Worm (Caenorhabditis elegans) whole organism, L2 larva: ENCODE data around the gene lido-13.
A peak's percentile ranks its signal among the peaks of the same experiment; 100 is the strongest.

Source experiments
- F13H6.1 ChIP-seq: sonication (generic microtip); optimal IDR thresholded peaks from 2 replicates; lab custom pipeline; 2016; ENCODE audit warnings: missing genetic modification characterization, missing compliant biosample characterization
- R02D3.7 ChIP-seq: fragments of 150-350 bp; optimal IDR thresholded peaks from 2 replicates; lab custom pipeline; 2014; ENCODE audit warnings: missing biosample characterization, missing genetic modification characterization
- ZK546.5 ChIP-seq: sonication (generic microtip); optimal IDR thresholded peaks from 2 replicates; lab custom pipeline; 2017; ENCODE audit warnings: missing biosample characterization, missing genetic modification characterization
- alr-1 ChIP-seq: fragments of 150-350 bp; optimal IDR thresholded peaks from 2 replicates; lab custom pipeline; 2014; ENCODE audit warnings: missing biosample characterization, missing genetic modification characterization
- aly-2 ChIP-seq: fragments of 150-350 bp; optimal IDR thresholded peaks from 2 replicates; lab custom pipeline; 2014; ENCODE audit warnings: missing biosample characterization, missing genetic modification characterization
- ama-1 ChIP-seq: fragments of 150-350 bp; optimal IDR thresholded peaks from 2 replicates; lab custom pipeline; 2018; ENCODE audit warnings: inconsistent platforms
- ceh-16 ChIP-seq: fragments of 150-350 bp; optimal IDR thresholded peaks from 2 replicates; lab custom pipeline; 2014; ENCODE audit warnings: missing biosample characterization, missing genetic modification characterization
- ceh-82 ChIP-seq: fragments of 150-350 bp; optimal IDR thresholded peaks from 2 replicates; lab custom pipeline; 2014; ENCODE audit warnings: missing biosample characterization, missing genetic modification characterization
- crh-2 ChIP-seq: sonication (generic microtip); optimal IDR thresholded peaks from 2 replicates; lab custom pipeline; 2017; ENCODE audit warnings: missing biosample characterization, missing genetic modification characterization
- elt-1 ChIP-seq: fragments of 150-350 bp; optimal IDR thresholded peaks from 2 replicates; lab custom pipeline; 2014; ENCODE audit warnings: missing biosample characterization, missing genetic modification characterization
- fos-1 ChIP-seq: fragments of 150-350 bp; optimal IDR thresholded peaks from 2 replicates; lab custom pipeline; 2014; ENCODE audit warnings: missing biosample characterization, missing genetic modification characterization
- gmeb-1 ChIP-seq: fragments of 150-350 bp; optimal IDR thresholded peaks from 2 replicates; lab custom pipeline; 2014; ENCODE audit warnings: missing biosample characterization, missing genetic modification characterization
- lin-11 ChIP-seq: fragments of 150-350 bp; sonication (generic microtip); optimal IDR thresholded peaks from 2 replicates; lab custom pipeline; 2014; ENCODE audit warnings: missing biosample characterization, missing genetic modification characterization, inconsistent platforms, mixed read lengths
- lin-13 ChIP-seq: fragments of 150-350 bp; optimal IDR thresholded peaks from 2 replicates; lab custom pipeline; 2014; ENCODE audit warnings: missing biosample characterization, missing genetic modification reagents, missing genetic modification characterization
- lin-39 ChIP-seq: fragments of 150-350 bp; optimal IDR thresholded peaks from 2 replicates; lab custom pipeline; 2014; ENCODE audit warnings: missing biosample characterization, missing genetic modification reagents, missing genetic modification characterization
- lsy-2 ChIP-seq, 2 experiments: fragments of 150-350 bp in 1 of 2; sonication (generic microtip) in 1 of 2; optimal IDR thresholded peaks; 2 replicates each; lab custom pipeline; 2014 to 2017; ENCODE audit warnings: missing biosample characterization in 2 of 2, missing genetic modification characterization in 2 of 2
- mbf-1 ChIP-seq: sonication (generic microtip); optimal IDR thresholded peaks from 2 replicates; lab custom pipeline; 2017; ENCODE audit warnings: missing biosample characterization, missing genetic modification characterization
- mdl-1 ChIP-seq, 2 experiments: fragments of 150-350 bp in 1 of 2; sonication (generic microtip) in 1 of 2; optimal IDR thresholded peaks; 2 replicates each; lab custom pipeline; 2017; ENCODE audit warnings: missing biosample characterization in 2 of 2, missing genetic modification characterization in 2 of 2
- nhr-10 ChIP-seq: sonication (generic microtip); optimal IDR thresholded peaks from 2 replicates; lab custom pipeline; 2017; ENCODE audit warnings: missing biosample characterization, missing genetic modification characterization
- nhr-11 ChIP-seq: fragments of 150-350 bp; optimal IDR thresholded peaks from 2 replicates; lab custom pipeline; 2014; ENCODE audit warnings: missing biosample characterization, missing genetic modification characterization
- nhr-12 ChIP-seq: fragments of 150-350 bp; optimal IDR thresholded peaks from 2 replicates; lab custom pipeline; 2014; ENCODE audit warnings: missing biosample characterization, missing genetic modification characterization
- nhr-129 ChIP-seq: fragments of 150-350 bp; optimal IDR thresholded peaks from 2 replicates; lab custom pipeline; 2014; ENCODE audit warnings: missing biosample characterization, missing genetic modification characterization
- nhr-21 ChIP-seq: fragments of 150-350 bp; optimal IDR thresholded peaks from 2 replicates; lab custom pipeline; 2014; ENCODE audit warnings: missing biosample characterization, missing genetic modification characterization
- nhr-23 ChIP-seq: fragments of 150-350 bp; optimal IDR thresholded peaks from 2 replicates; lab custom pipeline; 2014; ENCODE audit warnings: missing biosample characterization, missing genetic modification reagents, missing genetic modification characterization
- nhr-237 ChIP-seq: fragments of 150-350 bp; optimal IDR thresholded peaks from 2 replicates; lab custom pipeline; 2014; ENCODE audit warnings: missing biosample characterization, missing genetic modification characterization
- nhr-6 ChIP-seq: fragments of 150-350 bp; optimal IDR thresholded peaks from 2 replicates; lab custom pipeline; 2014; ENCODE audit warnings: missing biosample characterization, missing genetic modification characterization
- nhr-77 ChIP-seq: fragments of 150-350 bp; optimal IDR thresholded peaks from 2 replicates; lab custom pipeline; 2014; ENCODE audit warnings: missing biosample characterization, missing genetic modification characterization
- sem-4 ChIP-seq: fragments of 150-350 bp; optimal IDR thresholded peaks from 2 replicates; lab custom pipeline; 2014; ENCODE audit warnings: missing biosample characterization, missing genetic modification reagents, missing genetic modification characterization
- skn-1 ChIP-seq: sonication (generic microtip); optimal IDR thresholded peaks from 2 replicates; lab custom pipeline; 2017; ENCODE audit warnings: missing biosample characterization, missing genetic modification characterization
- sma-3 ChIP-seq: sonication (generic microtip); optimal IDR thresholded peaks from 2 replicates; lab custom pipeline; 2016; ENCODE audit warnings: missing genetic modification reagents, missing genetic modification characterization, missing compliant biosample characterization
- snpc-4 ChIP-seq: fragments of 150-350 bp; optimal IDR thresholded peaks from 2 replicates; lab custom pipeline; 2014; ENCODE audit warnings: missing biosample characterization, missing genetic modification characterization
- unc-55 ChIP-seq: fragments of 150-350 bp; sonication (generic microtip); optimal IDR thresholded peaks from 3 replicates; lab custom pipeline; 2014; ENCODE audit warnings: missing biosample characterization, missing genetic modification reagents, missing genetic modification characterization
- unc-62 ChIP-seq: fragments of 150-350 bp; optimal IDR thresholded peaks from 2 replicates; lab custom pipeline; 2014; ENCODE audit warnings: missing biosample characterization, missing genetic modification reagents, missing genetic modification characterization
- zag-1 ChIP-seq: fragments of 150-350 bp; optimal IDR thresholded peaks from 2 replicates; lab custom pipeline; 2014; ENCODE audit warnings: missing biosample characterization, missing genetic modification characterization
- ztf-1 ChIP-seq: fragments of 200-800 bp; sonication (Bioruptor generic); conservative IDR thresholded peaks from 2 replicates; pipeline ENCODE4 v1.3.6; 2022; ENCODE audit warnings: missing genetic modification characterization, missing compliant biosample characterization

lido-13 gene

ce11 chrII:3063366-3063765, 9.2 kb upstream of the lido-13 start:
- TF ChIP-seq ceh-16 (tag; lab: Kevin White, UChicago) (no peak), ztf-1 (no peak), F13H6.1 (tag; lab: Kevin White, UChicago) (no peak), aly-2 (tag; lab: Kevin White, UChicago) (no peak), elt-1 (tag; lab: Kevin White, UChicago) (no peak), nhr-12 (tag; lab: Kevin White, UChicago) (no peak), sem-4 (no peak), zag-1 (no peak), unc-62 (GFP tag; lab: Kevin White, UChicago) (no peak), lin-11 (no peak), nhr-237 (tag; lab: Kevin White, UChicago) (no peak), ceh-82 (no peak), unc-55 (GFP tag; lab: Kevin White, UChicago) (no peak), fos-1 (no peak), alr-1 (tag; lab: Kevin White, UChicago) (no peak), nhr-23 (tag; lab: Kevin White, UChicago) (no peak), nhr-77 (no peak), gmeb-1 (tag; lab: Kevin White, UChicago) (no peak), ZK546.5 (tag; lab: Kevin White, UChicago) (no peak)
- TF ChIP-seq, all 48 proteins: peak for 0

ce11 chrII:3062876-3063275, 8.8 kb upstream of the lido-13 start:
- no peak for TF ChIP-seq ztf-1
- no peak for TF ChIP-seq mbf-1 (tag; lab: Kevin White, UChicago)
- no peak for TF ChIP-seq nhr-11 (tag; lab: Kevin White, UChicago)

- TF ChIP-seq crh-2 (tag; lab: Kevin White, UChicago), result peak; percentile 71
- TF ChIP-seq mdl-1 (tag; optimal IDR thresholded peaks at IDR 0.05; lab: Kevin White, UChicago), result no peak
- peak in 1 of 2 experiments; percentile 42 for TF ChIP-seq lsy-2 (tag; optimal IDR thresholded peaks at IDR 0.05; lab: Kevin White, UChicago)
- TF ChIP-seq gmeb-1 (tag; lab: Kevin White, UChicago), result peak; percentile 3
- peak; percentile 8 for TF ChIP-seq fos-1
- no peak for TF ChIP-seq alr-1 (tag; lab: Kevin White, UChicago)
- TF ChIP-seq nhr-6 (tag; lab: Kevin White, UChicago), result no peak
- TF ChIP-seq sma-3 (GFP tag; lab: Kevin White, UChicago), result peak; percentile 45
Measured at ce11 chrII:3062222-3062621, 8.1 kb upstream of the lido-13 start.

- no peak for TF ChIP-seq R02D3.7
- no peak for TF ChIP-seq mbf-1 (tag; lab: Kevin White, UChicago)
- TF ChIP-seq lsy-2 (tag; optimal IDR thresholded peaks at IDR 0.05; lab: Kevin White, UChicago), result no peak
- TF ChIP-seq crh-2 (tag; lab: Kevin White, UChicago), result no peak
- TF ChIP-seq lin-13 (GFP tag; lab: Kevin White, UChicago), result no peak
- no peak for TF ChIP-seq lin-11
- no peak for TF ChIP-seq F13H6.1 (tag; lab: Kevin White, UChicago)
- TF ChIP-seq nhr-129, result no peak
Measured at ce11 chrII:3061605-3062004, 7.5 kb upstream of the lido-13 start.

ce11 chrII:3060782-3061181, 6.7 kb upstream of the lido-13 start, which contains the start of gene Y25C1A.6:
Gene Y25C1A.6 (plus strand): TSS chrII:3061082.
- TF ChIP-seq nhr-77 (no peak), lin-39 (tag; lab: Kevin White, UChicago) (no peak), mdl-1 (tag; optimal IDR thresholded peaks at IDR 0.05; lab: Kevin White, UChicago) (no peak), fos-1 (no peak), nhr-21 (tag; lab: Kevin White, UChicago) (no peak), nhr-237 (tag; lab: Kevin White, UChicago) (no peak), skn-1 (tag; lab: Kevin White, UChicago) (no peak), ama-1 (lab: Kevin White, UChicago) (no peak), nhr-10 (tag; lab: Kevin White, UChicago) (no peak), crh-2 (tag; lab: Kevin White, UChicago) (no peak), lin-13 (GFP tag; lab: Kevin White, UChicago) (no peak), snpc-4 (tag; lab: Kevin White, UChicago) (no peak), ceh-16 (tag; lab: Kevin White, UChicago) (no peak), ztf-1 (no peak)
